Worm (Caenorhabditis elegans): Measurements from ENCODE around the gene nspc-18.
"Not testable (repeated sequence)": the region's sequence is repeated elsewhere in the genome, so short reads cannot be mapped to it uniquely, and the experiment has no call there.

nspc-18 gene

ce11 chrX:14541992-14542391 lies 14.5 kb upstream of the nspc-18 start, which contains the start of gene fbxa-81:
Gene fbxa-81, minus strand, starts transcription at chrX:14542092.
- TF ChIP-seq ztf-29 (GFP tag; IDR thresholded peaks at IDR 0.05) (no peak), ztf-23 (GFP tag; IDR thresholded peaks at IDR 0.05) (no peak), ref-1 (GFP tag; conservative IDR thresholded peaks at IDR 0.05) (no peak), T22C8.4 (GFP tag; IDR thresholded peaks at IDR 0.05) (no peak), flt-1 (GFP tag; IDR thresholded peaks at IDR 0.05) (no peak), klf-2 (GFP tag; conservative IDR thresholded peaks at IDR 0.05) (no peak), tab-1 (GFP tag; IDR thresholded peaks at IDR 0.05) (no peak), cog-1 (tag; optimal IDR thresholded peaks at IDR 0.05) (no peak), med-1 (GFP tag; optimal IDR thresholded peaks at IDR 0.05; ENCODE audit: insufficient read depth) (no peak)

DNA sequence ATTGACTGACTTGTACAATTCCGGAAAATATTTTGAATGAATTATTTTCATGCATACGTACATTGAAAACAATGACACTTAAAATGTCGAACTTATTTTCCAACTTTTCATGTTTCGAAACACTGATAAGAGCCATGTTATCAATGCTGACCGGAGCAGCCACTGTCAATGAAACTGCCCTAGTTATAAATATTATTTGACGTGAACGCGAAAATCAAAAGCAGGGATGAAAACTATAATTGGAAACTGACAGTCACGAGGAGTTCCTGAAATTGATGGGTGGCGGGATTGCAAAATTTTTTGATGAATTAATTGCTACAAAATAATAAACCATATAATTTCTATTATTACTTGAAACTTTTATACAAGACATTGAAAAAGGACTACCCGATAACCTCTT lies 12.0 kb upstream of the nspc-18 start:
- TF ChIP-seq med-1 (GFP tag; optimal IDR thresholded peaks at IDR 0.05; ENCODE audit: insufficient read depth) (no peak), tab-1 (GFP tag; IDR thresholded peaks at IDR 0.05) (no peak), ztf-23 (GFP tag; IDR thresholded peaks at IDR 0.05) (no peak), ztf-29 (GFP tag; IDR thresholded peaks at IDR 0.05) (no peak), flt-1 (GFP tag; IDR thresholded peaks at IDR 0.05) (no peak), cog-1 (tag; optimal IDR thresholded peaks at IDR 0.05) (no peak), klf-2 (GFP tag; conservative IDR thresholded peaks at IDR 0.05) (no peak), T22C8.4 (GFP tag; IDR thresholded peaks at IDR 0.05) (no peak), ref-1 (GFP tag; conservative IDR thresholded peaks at IDR 0.05) (no peak)

DNA sequence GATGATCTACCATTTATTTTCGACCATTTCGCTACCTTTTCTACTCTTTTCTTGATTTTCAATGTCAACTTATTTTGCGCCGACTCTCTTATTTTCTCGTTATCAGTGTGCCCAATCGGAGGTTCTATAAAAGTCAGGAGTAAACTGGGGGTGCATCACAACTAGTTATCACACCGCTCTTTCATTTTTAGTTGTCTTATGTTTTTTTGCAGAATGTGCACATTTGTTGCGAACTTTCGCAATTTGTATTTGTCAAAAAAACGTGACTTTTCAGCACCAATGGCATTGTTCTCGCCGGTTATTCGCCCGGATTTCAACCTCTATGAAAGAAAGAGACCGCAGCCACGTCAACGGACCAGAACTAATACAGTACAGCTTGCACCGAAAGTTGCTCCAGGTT lies 10.2 kb upstream of the nspc-18 start:
- no peak for TF ChIP-seq cog-1 (tag; optimal IDR thresholded peaks at IDR 0.05)
- TF ChIP-seq med-1 (GFP tag; optimal IDR thresholded peaks at IDR 0.05; ENCODE audit: insufficient read depth), result no peak
- TF ChIP-seq ztf-23 (GFP tag; IDR thresholded peaks at IDR 0.05), result no peak
- no peak for TF ChIP-seq klf-2 (GFP tag; conservative IDR thresholded peaks at IDR 0.05)
- no peak for TF ChIP-seq ref-1 (GFP tag; conservative IDR thresholded peaks at IDR 0.05)
- no peak for TF ChIP-seq ztf-29 (GFP tag; IDR thresholded peaks at IDR 0.05)
- no peak for TF ChIP-seq T22C8.4 (GFP tag; IDR thresholded peaks at IDR 0.05)
- TF ChIP-seq tab-1 (GFP tag; IDR thresholded peaks at IDR 0.05), result no peak
- no peak for TF ChIP-seq flt-1 (GFP tag; IDR thresholded peaks at IDR 0.05)

ce11 chrX:14535913-14536312 lies 8.5 kb upstream of the nspc-18 start:
- TF ChIP-seq tab-1 (GFP tag; IDR thresholded peaks at IDR 0.05) (no peak), ztf-23 (GFP tag; IDR thresholded peaks at IDR 0.05) (no peak), ref-1 (GFP tag; conservative IDR thresholded peaks at IDR 0.05) (no peak), flt-1 (GFP tag; IDR thresholded peaks at IDR 0.05) (no peak), cog-1 (tag; optimal IDR thresholded peaks at IDR 0.05) (no peak), ztf-29 (GFP tag; IDR thresholded peaks at IDR 0.05) (no peak), T22C8.4 (GFP tag; IDR thresholded peaks at IDR 0.05) (no peak), med-1 (GFP tag; optimal IDR thresholded peaks at IDR 0.05; ENCODE audit: insufficient read depth) (no peak), klf-2 (GFP tag; conservative IDR thresholded peaks at IDR 0.05) (no peak)

ce11 chrX:14534596-14534995 lies 7.1 kb upstream of the nspc-18 start:
- TF ChIP-seq cog-1 (tag; optimal IDR thresholded peaks at IDR 0.05) (no peak), T22C8.4 (GFP tag; IDR thresholded peaks at IDR 0.05) (no peak), klf-2 (GFP tag; conservative IDR thresholded peaks at IDR 0.05) (no peak), flt-1 (GFP tag; IDR thresholded peaks at IDR 0.05) (no peak), ref-1 (GFP tag; conservative IDR thresholded peaks at IDR 0.05) (no peak), med-1 (GFP tag; optimal IDR thresholded peaks at IDR 0.05; ENCODE audit: insufficient read depth) (no peak)

DNA sequence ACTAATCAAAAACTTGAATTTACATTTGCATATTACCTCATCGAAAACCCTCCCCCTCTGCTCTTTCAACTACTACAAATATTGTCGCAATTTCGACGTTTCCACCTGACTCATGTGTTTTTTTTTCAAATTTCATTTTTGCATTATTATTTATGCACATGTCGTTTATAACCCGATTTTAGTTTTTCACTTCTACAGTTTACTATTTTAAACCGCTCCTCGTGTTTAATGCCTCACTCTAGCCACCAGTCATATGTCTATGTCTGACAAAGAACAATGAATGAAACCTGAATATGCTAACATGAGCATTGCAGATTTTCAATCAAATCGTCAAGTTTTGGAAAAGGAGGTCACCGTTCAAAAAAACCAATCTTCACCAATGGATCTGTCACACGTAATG lies 6.7 kb upstream of the nspc-18 start, which contains the start of gene T24C2.5:
Gene T24C2.5, plus strand, starts transcription at position 301 of the 400 bp plus-strand sequence.
- TF ChIP-seq T22C8.4 (GFP tag; IDR thresholded peaks at IDR 0.05) (no peak), flt-1 (GFP tag; IDR thresholded peaks at IDR 0.05) (no peak), tab-1 (GFP tag; IDR thresholded peaks at IDR 0.05) (no peak), klf-2 (GFP tag; conservative IDR thresholded peaks at IDR 0.05) (no peak), cog-1 (tag; optimal IDR thresholded peaks at IDR 0.05) (no peak), ref-1 (GFP tag; conservative IDR thresholded peaks at IDR 0.05) (no peak), med-1 (GFP tag; optimal IDR thresholded peaks at IDR 0.05; ENCODE audit: insufficient read depth) (no peak), ztf-29 (GFP tag; IDR thresholded peaks at IDR 0.05) (no peak), ztf-23 (GFP tag; IDR thresholded peaks at IDR 0.05) (no peak)

ce11 chrX:14530107-14530506 lies 2.6 kb upstream of the nspc-18 start, which contains the start of gene nspc-20:
Gene nspc-20, minus strand, starts transcription at chrX:14530207.
- TF ChIP-seq cog-1 (tag; optimal IDR thresholded peaks at IDR 0.05) (no peak), tab-1 (GFP tag; IDR thresholded peaks at IDR 0.05) (no peak), flt-1 (GFP tag; IDR thresholded peaks at IDR 0.05) (no peak)

DNA sequence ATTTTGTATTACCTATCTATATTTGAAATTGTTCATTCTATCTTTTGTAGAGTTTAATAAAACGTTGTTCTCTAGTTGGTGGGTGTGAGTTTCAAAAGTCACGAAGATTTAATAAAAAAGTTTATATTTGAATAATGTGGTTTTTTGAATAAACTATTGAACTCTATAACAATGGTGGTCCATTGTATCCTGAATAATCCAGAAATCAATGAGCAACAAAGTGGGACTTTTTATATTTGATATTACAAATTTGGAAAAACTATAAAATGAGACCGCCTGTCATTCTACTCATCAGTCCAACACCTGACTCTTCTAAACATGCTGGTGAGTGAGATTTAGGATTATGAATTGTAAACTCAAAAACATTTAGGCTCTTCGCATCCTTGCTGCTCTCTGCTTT lies 940 bp upstream of the nspc-18 start, which contains the start of gene nspc-19:
Gene nspc-19, plus strand, starts transcription at position 301 of the 400 bp plus-strand sequence.
- TF ChIP-seq cog-1 (tag; optimal IDR thresholded peaks at IDR 0.05); klf-2 (GFP tag; conservative IDR thresholded peaks at IDR 0.05); ztf-29 (GFP tag; IDR thresholded peaks at IDR 0.05): not testable (repeated sequence)

DNA sequence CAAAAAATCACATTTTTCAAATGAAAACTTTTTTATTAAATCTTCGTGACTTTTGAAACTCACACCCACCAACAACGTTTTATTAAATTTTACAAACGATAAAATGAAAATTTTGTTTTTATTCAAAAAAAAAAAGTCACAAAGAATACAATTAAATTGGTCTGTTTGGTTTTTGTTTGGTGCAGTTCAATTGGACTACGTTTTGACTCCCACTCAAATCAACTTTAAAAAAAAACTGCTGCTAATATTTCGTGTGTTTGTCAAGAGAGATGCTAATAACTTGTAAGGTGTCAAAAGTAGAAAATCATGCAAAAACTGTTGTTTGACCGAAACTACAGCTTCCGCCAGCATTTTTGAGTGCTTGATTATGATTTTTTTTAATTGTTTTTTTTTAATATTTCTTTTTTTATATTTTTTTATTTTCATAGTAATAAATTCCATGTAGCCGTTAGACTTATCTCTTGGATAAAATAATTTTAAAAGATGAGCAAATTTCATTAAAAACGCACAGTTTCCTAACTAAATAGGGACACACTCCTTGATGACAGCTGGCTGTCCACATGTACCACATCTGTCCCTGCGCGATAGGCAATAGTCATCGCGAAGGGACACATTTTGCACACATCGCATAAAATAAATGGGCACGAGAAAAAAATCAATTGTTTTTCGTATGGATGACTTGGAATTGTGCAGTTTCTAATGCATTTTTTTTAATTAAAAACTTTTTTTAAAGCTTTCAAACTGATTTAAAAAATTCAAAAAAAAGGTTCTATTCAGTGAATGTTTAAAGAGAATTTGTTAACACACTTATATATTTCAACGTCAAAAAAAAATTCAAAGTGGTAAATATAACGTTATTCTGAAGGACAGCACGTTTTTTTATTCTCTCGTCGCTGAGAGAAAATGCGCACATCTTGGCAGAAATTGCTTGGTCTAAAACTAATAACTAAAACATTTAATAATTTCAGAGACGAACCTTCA lies 1.8 kb downstream of the nspc-18 start:
- TF ChIP-seq ztf-29 (GFP tag; IDR thresholded peaks at IDR 0.05) (peak; percentile 75), med-1 (GFP tag; optimal IDR thresholded peaks at IDR 0.05; ENCODE audit: insufficient read depth) (peak; percentile 46), flt-1 (GFP tag; IDR thresholded peaks at IDR 0.05) (peak; percentile 89), ztf-23 (GFP tag; IDR thresholded peaks at IDR 0.05) (peak; percentile 89), T22C8.4 (GFP tag; IDR thresholded peaks at IDR 0.05) (peak; percentile 99), klf-2 (GFP tag; conservative IDR thresholded peaks at IDR 0.05) (peak; percentile 55; the same call in 1 of the 2 replicates), cog-1 (tag; optimal IDR thresholded peaks at IDR 0.05) (peak; percentile 99), ref-1 (GFP tag; conservative IDR thresholded peaks at IDR 0.05) (no peak), tab-1 (GFP tag; IDR thresholded peaks at IDR 0.05) (no peak; the same call in 1 of the 2 replicates)
